Fruit fly (Drosophila melanogaster) whole organism, embryonic: Measurements from ENCODE around the gene ck.

Source experiments
- Abd-B ChIP-seq: fragments of 200-800 bp; sonication (Bioruptor generic); optimal IDR thresholded peaks from 2 replicates; lab custom pipeline; 2018; ENCODE audit warnings: missing biosample characterization, mild to moderate bottlenecking, missing genetic modification characterization, moderate library complexity
- Aef1 ChIP-seq: fragments of 200-800 bp; sonication (Bioruptor generic); IDR thresholded peaks from 3 replicates; pipeline ENCODE4 v1.3.6; 2022; ENCODE audit warnings: missing biosample characterization, missing genetic modification characterization
- CG12219 ChIP-seq: fragments of 200-800 bp; sonication (Bioruptor generic); optimal IDR thresholded peaks from 3 replicates; lab custom pipeline; 2018; ENCODE audit warnings: missing biosample characterization, mild to moderate bottlenecking, missing genetic modification characterization
- CG13624 ChIP-seq: fragments of 200-800 bp; sonication (Bioruptor generic); optimal IDR thresholded peaks from 2 replicates; lab custom pipeline; 2016; ENCODE audit warnings: missing biosample characterization, missing genetic modification characterization
- CG14667 ChIP-seq: fragments of 200-800 bp; sonication (Bioruptor generic); IDR thresholded peaks from 2 replicates; pipeline ENCODE4 v1.3.6; 2022; ENCODE audit warnings: missing biosample characterization, missing genetic modification characterization
- CG16813 ChIP-seq: fragments of 200-800 bp; sonication (Bioruptor generic); IDR thresholded peaks from 3 replicates; pipeline ENCODE4 v1.3.6; 2022; ENCODE audit warnings: missing biosample characterization, missing genetic modification characterization; ENCODE audit not compliant: partially characterized antibody
- CG16815 ChIP-seq: fragments of 200-800 bp; sonication (Bioruptor generic); optimal IDR thresholded peaks from 3 replicates; lab custom pipeline; 2017; ENCODE audit warnings: missing biosample characterization, mild to moderate bottlenecking, missing genetic modification characterization
- CG16863 ChIP-seq: fragments of 200-800 bp; sonication (Bioruptor generic); optimal IDR thresholded peaks from 3 replicates; lab custom pipeline; 2016; ENCODE audit warnings: missing biosample characterization, missing genetic modification characterization
- CG18599 ChIP-seq: fragments of 200-800 bp; sonication (Bioruptor generic); optimal IDR thresholded peaks from 3 replicates; lab custom pipeline; 2017; ENCODE audit warnings: missing biosample characterization, missing genetic modification characterization, mild to moderate bottlenecking, moderate library complexity, missing genetic modification reagents
- CG2199 ChIP-seq: fragments of 200-800 bp; sonication (Bioruptor generic); IDR thresholded peaks from 3 replicates; pipeline ENCODE4 v1.3.6; 2022; ENCODE audit warnings: missing biosample characterization, missing genetic modification characterization
- CG31388 ChIP-seq: fragments of 200-800 bp; sonication (Bioruptor generic); optimal IDR thresholded peaks from 2 replicates; lab custom pipeline; 2016; ENCODE audit warnings: missing biosample characterization, missing genetic modification characterization
- CG34224 ChIP-seq: fragments of 200-800 bp; sonication (Bioruptor generic); IDR thresholded peaks from 3 replicates; pipeline ENCODE4 v1.3.6; 2022; ENCODE audit warnings: missing biosample characterization, missing genetic modification characterization; ENCODE audit not compliant: partially characterized antibody
- CG4328 ChIP-seq: fragments of 200-800 bp; sonication (Bioruptor generic); optimal IDR thresholded peaks from 3 replicates; lab custom pipeline; 2017; ENCODE audit warnings: missing biosample characterization, missing genetic modification reagents, missing genetic modification characterization
- CG4360 ChIP-seq: fragments of 200-800 bp; sonication (Bioruptor generic); IDR thresholded peaks from 2 replicates; pipeline ENCODE4 v1.3.6; 2022; ENCODE audit warnings: missing biosample characterization, missing genetic modification characterization
- CG6689 ChIP-seq: fragments of 200-800 bp; sonication (Bioruptor generic); IDR thresholded peaks from 2 replicates; pipeline ENCODE4 v1.3.6; 2022; ENCODE audit warnings: missing biosample characterization, missing genetic modification characterization
- CG6854 ChIP-seq: fragments of 200-800 bp; sonication (Bioruptor generic); optimal IDR thresholded peaks from 3 replicates; lab custom pipeline; 2017; ENCODE audit warnings: missing biosample characterization, mild to moderate bottlenecking, missing genetic modification characterization
- CG7963 ChIP-seq: fragments of 200-800 bp; sonication (Bioruptor generic); IDR thresholded peaks from 3 replicates; pipeline ENCODE4 v1.3.6; 2022; ENCODE audit warnings: missing biosample characterization, missing genetic modification characterization; ENCODE audit not compliant: partially characterized antibody
- D19A ChIP-seq: fragments of 200-800 bp; optimal IDR thresholded peaks from 3 replicates; lab custom pipeline; 2019; ENCODE audit warnings: missing biosample characterization, mild to moderate bottlenecking, missing genetic modification characterization, moderate library complexity
- Dp ChIP-seq: fragments of 200-800 bp; sonication (Bioruptor generic); optimal IDR thresholded peaks from 2 replicates; lab custom pipeline; 2018; ENCODE audit warnings: missing biosample characterization, mild to moderate bottlenecking, missing genetic modification characterization, moderate library complexity
- Lhr ChIP-seq: fragments of 200-800 bp; sonication (Bioruptor generic); optimal IDR thresholded peaks from 3 replicates; lab custom pipeline; 2017; ENCODE audit warnings: mild to moderate bottlenecking, missing biosample characterization, missing genetic modification reagents, missing genetic modification characterization
- MBD-R2 ChIP-seq: fragments of 200-800 bp; sonication (Bioruptor generic); IDR thresholded peaks from 2 replicates; pipeline ENCODE4 v1.3.6; 2022; ENCODE audit warnings: missing biosample characterization, missing genetic modification characterization
- NC2β ChIP-seq: fragments of 200-800 bp; sonication (Bioruptor generic); optimal IDR thresholded peaks from 2 replicates; lab custom pipeline; 2016; ENCODE audit warnings: missing biosample characterization, missing genetic modification characterization
- Nf-YB ChIP-seq: fragments of 200-800 bp; sonication (Bioruptor generic); optimal IDR thresholded peaks from 3 replicates; lab custom pipeline; 2019; ENCODE audit warnings: missing biosample characterization, mild to moderate bottlenecking, missing genetic modification characterization, moderate library complexity
- Nf-YC ChIP-seq: fragments of 200-800 bp; optimal IDR thresholded peaks from 3 replicates; lab custom pipeline; 2019; ENCODE audit warnings: missing biosample characterization, mild to moderate bottlenecking, missing genetic modification characterization, moderate library complexity
- Pdp1 ChIP-seq, 2 experiments: fragments of 200-800 bp; sonication (Bioruptor generic); optimal IDR thresholded peaks; 3 replicates each; lab custom pipeline; 2016; ENCODE audit warnings: missing biosample characterization in 2 of 2, missing genetic modification characterization in 2 of 2, mild to moderate bottlenecking in 1 of 2, moderate library complexity in 1 of 2
- Rx ChIP-seq: fragments of 200-800 bp; sonication (Bioruptor generic); IDR thresholded peaks from 2 replicates; pipeline ENCODE4 v1.3.6; 2022; ENCODE audit warnings: missing biosample characterization, missing genetic modification characterization
- Taf1 ChIP-seq: fragments of 200-800 bp; sonication (Bioruptor generic); IDR thresholded peaks from 2 replicates; pipeline ENCODE4 v1.3.6; 2022; ENCODE audit warnings: missing biosample characterization, missing genetic modification characterization
- Trl ChIP-seq, 3 experiments: fragments of >200 bp in 2 of 3; fragments of 200-800 bp in 1 of 3; sonication (Bioruptor generic) in 1 of 3; optimal IDR thresholded peaks; 2 replicates in 1 of 3; 3 replicates in 2 of 3; lab custom pipeline; 2016 to 2017; ENCODE audit warnings: missing biosample characterization in 1 of 3, missing genetic modification characterization in 1 of 3
- bcd ChIP-seq: fragments of 200-800 bp; sonication (Bioruptor generic); optimal IDR thresholded peaks from 2 replicates; lab custom pipeline; 2017; ENCODE audit warnings: missing biosample characterization, mild to moderate bottlenecking, missing genetic modification characterization
- caup ChIP-seq: fragments of 200-800 bp; sonication (Bioruptor generic); optimal IDR thresholded peaks from 3 replicates; lab custom pipeline; 2017; ENCODE audit warnings: missing biosample characterization, mild to moderate bottlenecking, missing genetic modification characterization, moderate library complexity; ENCODE audit not compliant: severe bottlenecking
- cwo ChIP-seq: fragments of 200-800 bp; sonication (Bioruptor generic); optimal IDR thresholded peaks from 3 replicates; lab custom pipeline; 2017; ENCODE audit warnings: missing biosample characterization, missing genetic modification characterization, mild to moderate bottlenecking, moderate library complexity, missing genetic modification reagents
- da ChIP-seq: fragments of 200-800 bp; sonication (Bioruptor generic); optimal IDR thresholded peaks from 2 replicates; lab custom pipeline; 2016; ENCODE audit warnings: missing biosample characterization, missing genetic modification characterization
- gcm ChIP-seq: fragments of 200-800 bp; sonication (Bioruptor generic); optimal IDR thresholded peaks from 2 replicates; lab custom pipeline; 2019; ENCODE audit warnings: missing biosample characterization, mild to moderate bottlenecking, missing genetic modification characterization, moderate library complexity
- grn ChIP-seq: fragments of 200-800 bp; sonication (Bioruptor generic); optimal IDR thresholded peaks from 3 replicates; lab custom pipeline; 2017; ENCODE audit warnings: missing biosample characterization, missing genetic modification characterization
- her ChIP-seq: fragments of 200-800 bp; sonication (Bioruptor generic); optimal IDR thresholded peaks from 2 replicates; lab custom pipeline; 2016; ENCODE audit warnings: missing biosample characterization, missing genetic modification characterization
- kay ChIP-seq: fragments of 200-800 bp; sonication (Bioruptor generic); optimal IDR thresholded peaks from 2 replicates; lab custom pipeline; 2016; ENCODE audit warnings: missing biosample characterization, missing genetic modification characterization
- knrl ChIP-seq: fragments of 200-800 bp; sonication (Bioruptor generic); IDR thresholded peaks from 3 replicates; pipeline ENCODE4 v1.3.6; 2022; ENCODE audit warnings: missing biosample characterization, missing genetic modification characterization; ENCODE audit not compliant: partially characterized antibody
- lbe ChIP-seq: fragments of 200-800 bp; sonication (Bioruptor generic); optimal IDR thresholded peaks from 2 replicates; lab custom pipeline; 2016; ENCODE audit warnings: missing biosample characterization, mild to moderate bottlenecking, missing genetic modification characterization
- mirr ChIP-seq: fragments of 200-800 bp; sonication (Bioruptor generic); optimal IDR thresholded peaks from 3 replicates; lab custom pipeline; 2018; ENCODE audit warnings: missing biosample characterization, mild to moderate bottlenecking, missing genetic modification characterization
- p53 ChIP-seq: fragments of 200-800 bp; sonication (Bioruptor generic); optimal IDR thresholded peaks from 2 replicates; lab custom pipeline; 2016; ENCODE audit warnings: missing biosample characterization, missing genetic modification characterization
- repo ChIP-seq: fragments of 200-800 bp; sonication (Bioruptor generic); optimal IDR thresholded peaks from 2 replicates; lab custom pipeline; 2016; ENCODE audit warnings: missing biosample characterization, missing genetic modification characterization
- sc ChIP-seq, 3 experiments: fragments of >200 bp in 2 of 3; fragments of 200-800 bp in 1 of 3; sonication (Bioruptor generic) in 1 of 3; optimal IDR thresholded peaks; 2 replicates in 2 of 3; 3 replicates in 1 of 3; lab custom pipeline; 2017; ENCODE audit warnings: mild to moderate bottlenecking in 1 of 3, missing biosample characterization in 1 of 3, missing genetic modification characterization in 1 of 3, missing genetic modification reagents in 1 of 3
- sd ChIP-seq: fragments of 200-800 bp; sonication (Bioruptor generic); optimal IDR thresholded peaks from 3 replicates; lab custom pipeline; 2018; ENCODE audit warnings: missing biosample characterization, mild to moderate bottlenecking, missing genetic modification characterization, moderate library complexity
- slou ChIP-seq: fragments of 200-800 bp; sonication (Bioruptor generic); optimal IDR thresholded peaks from 3 replicates; lab custom pipeline; 2016; ENCODE audit warnings: missing biosample characterization, missing genetic modification characterization
- so ChIP-seq: fragments of 200-800 bp; sonication (Bioruptor generic); IDR thresholded peaks from 3 replicates; pipeline ENCODE4 v1.3.6; 2022; ENCODE audit warnings: missing biosample characterization, missing genetic modification characterization
- stc ChIP-seq: fragments of 200-800 bp; sonication (Bioruptor generic); IDR thresholded peaks from 2 replicates; pipeline ENCODE4 v1.3.6; 2022; ENCODE audit warnings: missing biosample characterization, missing genetic modification characterization
- tll ChIP-seq, 2 experiments: fragments of 200-800 bp in 1 of 2; fragments of >200 bp in 1 of 2; sonication (Bioruptor generic) in 1 of 2; optimal IDR thresholded peaks; 2 replicates each; lab custom pipeline; 2017 to 2019; ENCODE audit warnings: missing biosample characterization in 2 of 2, missing genetic modification characterization in 2 of 2, mild to moderate bottlenecking in 1 of 2, moderate library complexity in 1 of 2

Gene ck

DNA sequence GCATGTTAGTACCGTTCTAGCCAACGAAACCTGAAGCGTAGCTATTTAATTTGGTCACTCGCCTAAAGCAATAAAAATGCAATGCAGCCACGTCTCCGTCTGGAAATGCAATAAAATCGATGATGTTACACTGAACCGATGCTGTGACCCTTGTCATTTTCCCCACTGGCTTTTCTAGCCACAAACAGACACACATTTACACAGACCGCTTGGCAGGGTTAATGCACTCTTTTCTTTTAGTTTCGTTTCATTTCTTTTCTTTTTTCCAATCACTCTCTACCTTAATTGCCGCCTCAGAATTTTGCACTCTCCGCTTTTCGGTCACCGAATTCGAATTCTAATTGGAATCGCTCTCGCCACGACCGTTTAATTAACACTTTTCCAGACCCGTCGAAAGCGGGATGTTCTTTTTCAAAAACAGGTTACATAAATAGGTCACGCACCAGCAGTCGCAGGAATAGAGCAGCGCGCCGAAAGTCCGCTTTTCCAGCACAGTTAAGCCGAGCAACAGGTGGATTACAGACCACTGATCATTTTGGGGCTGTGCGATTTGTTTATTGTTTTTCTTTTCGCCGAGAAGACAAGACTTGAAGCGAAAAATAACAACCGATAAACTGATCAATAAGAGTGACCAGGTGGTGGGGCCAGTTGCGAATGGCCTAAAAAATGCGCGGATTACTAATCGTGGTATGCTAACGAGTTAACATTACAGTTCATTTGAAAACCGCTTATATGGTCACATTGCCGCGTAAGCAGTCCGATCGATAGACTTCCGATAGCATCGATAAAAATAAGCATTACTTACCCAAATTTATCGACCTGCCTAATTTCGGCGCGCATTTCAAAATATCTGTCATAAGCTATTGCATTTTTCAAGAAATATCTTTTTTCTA lies at the start of gene ck (continued):
- peak in 1 of 2 experiments; percentile 79 for TF ChIP-seq Pdp1 (GFP tag; optimal IDR thresholded peaks at IDR 0.05; lab: Kevin White, UChicago)
- TF ChIP-seq bcd (GFP tag; lab: Kevin White, UChicago) = peak; percentile 24
- no peak for TF ChIP-seq Aef1 (GFP tag; lab: Robert Waterston, UW)
- TF ChIP-seq Nf-YC (tag; lab: Kevin White, UChicago) = no peak
- no peak for TF ChIP-seq tll (GFP tag; optimal IDR thresholded peaks at IDR 0.05; lab: Kevin White, UChicago)
- TF ChIP-seq her (GFP tag; lab: Kevin White, UChicago) = no peak
- no peak for TF ChIP-seq Nf-YB
- no peak for TF ChIP-seq CG4328
- no peak for TF ChIP-seq D19A (tag; lab: Kevin White, UChicago)
- no peak for TF ChIP-seq sc (optimal IDR thresholded peaks at IDR 0.05; lab: Kevin White, UChicago)
- TF ChIP-seq sc (GFP tag; optimal IDR thresholded peaks at IDR 0.05; lab: Kevin White, UChicago) = no peak
- TF ChIP-seq Lhr (GFP tag; lab: Kevin White, UChicago) = peak; percentile 82
- no peak for TF ChIP-seq CG14667
- TF ChIP-seq CG31388 (GFP tag; lab: Kevin White, UChicago) = no peak
- TF ChIP-seq CG16815 (GFP tag; lab: Kevin White, UChicago) = no peak
- TF ChIP-seq p53 (GFP tag; lab: Kevin White, UChicago) = peak; percentile 21
- TF ChIP-seq CG34224 (GFP tag; lab: Robert Waterston, UW) = peak; percentile 59
- peak; percentile 11; the same call in 1 of the 2 replicates for TF ChIP-seq stc (GFP tag; lab: Robert Waterston, UW)
- TF ChIP-seq cwo (GFP tag; lab: Kevin White, UChicago) = no peak
- TF ChIP-seq CG16813 (GFP tag; lab: Robert Waterston, UW) = peak; percentile 74
- TF ChIP-seq CG12219 (GFP tag; lab: Kevin White, UChicago) = no peak
- TF ChIP-seq grn (GFP tag; lab: Kevin White, UChicago) = peak; percentile 77
- no peak for TF ChIP-seq CG4360 (GFP tag; lab: Robert Waterston, UW)
- TF ChIP-seq Dp (GFP tag; lab: Kevin White, UChicago) = peak; percentile 93
- peak; percentile 44 for TF ChIP-seq sd (tag; lab: Kevin White, UChicago)
- TF ChIP-seq Taf1 = no peak
- TF ChIP-seq CG16863 (GFP tag; lab: Kevin White, UChicago) = no peak
- TF ChIP-seq Abd-B (GFP tag; lab: Kevin White, UChicago) = no peak
- TF ChIP-seq Rx (GFP tag; lab: Robert Waterston, UW) = no peak
- peak; percentile 60 for TF ChIP-seq knrl (GFP tag; lab: Robert Waterston, UW)
- TF ChIP-seq CG7963 = peak; percentile 78
- no peak for TF ChIP-seq kay
- TF ChIP-seq gcm = no peak
- TF ChIP-seq MBD-R2 (GFP tag; lab: Robert Waterston, UW) = peak; percentile 57
- peak in 1 of 2 experiments; percentile 41 for TF ChIP-seq Trl (optimal IDR thresholded peaks at IDR 0.05; lab: Kevin White, UChicago)
- no peak for TF ChIP-seq Trl (GFP tag; optimal IDR thresholded peaks at IDR 0.05; lab: Kevin White, UChicago)
- TF ChIP-seq CG2199 = no peak
- no peak for TF ChIP-seq CG6689 (GFP tag; lab: Robert Waterston, UW)
- no peak for TF ChIP-seq CG13624 (GFP tag; lab: Kevin White, UChicago)
- TF ChIP-seq caup = no peak
- TF ChIP-seq lbe (GFP tag; lab: Kevin White, UChicago) = no peak
- no peak for TF ChIP-seq mirr
- TF ChIP-seq da = no peak
- no peak for TF ChIP-seq CG6854
- TF ChIP-seq NC2β = peak; percentile 39
- no peak for TF ChIP-seq so (GFP tag; lab: Robert Waterston, UW)
- no peak for TF ChIP-seq CG18599
- no peak for TF ChIP-seq slou (GFP tag; lab: Kevin White, UChicago)
- no peak for TF ChIP-seq repo (GFP tag; lab: Kevin White, UChicago)
